Fruit fly (Drosophila melanogaster) whole organism, embryonic: ENCODE data around the gene CG31100.

Source experiments
- ATbp ChIP-seq: fragments of 200-800 bp; sonication (Bioruptor generic); optimal IDR thresholded peaks from 2 replicates; lab custom pipeline; 2017; ENCODE audit warnings: missing biosample characterization, mild to moderate bottlenecking, missing genetic modification characterization, missing genetic modification reagents
- Ada2b ChIP-seq: fragments of 200-800 bp; sonication (Bioruptor generic); IDR thresholded peaks from 2 replicates; pipeline ENCODE4 v1.3.6; 2022; ENCODE audit warnings: missing biosample characterization, missing genetic modification characterization
- Asciz ChIP-seq: fragments of 200-800 bp; sonication (Bioruptor generic); optimal IDR thresholded peaks from 2 replicates; lab custom pipeline; 2017; ENCODE audit warnings: missing biosample characterization, mild to moderate bottlenecking, missing genetic modification characterization, missing genetic modification reagents
- Awh ChIP-seq: fragments of 200-800 bp; sonication (Bioruptor generic); IDR thresholded peaks from 2 replicates; pipeline ENCODE4, ENCODE4 v1.3.6; 2022; ENCODE audit warnings: missing biosample characterization, missing genetic modification characterization
- B-H1 ChIP-seq: fragments of 200-800 bp; sonication (Bioruptor generic); IDR thresholded peaks from 3 replicates; pipeline ENCODE4 v1.3.6; 2022; ENCODE audit warnings: missing biosample characterization, missing genetic modification characterization
- CG10147 ChIP-seq: fragments of 200-800 bp; sonication (Bioruptor generic); optimal IDR thresholded peaks from 2 replicates; lab custom pipeline; 2019; ENCODE audit warnings: missing biosample characterization, mild to moderate bottlenecking, missing genetic modification characterization, moderate library complexity
- CG10209 ChIP-seq: fragments of 200-800 bp; sonication (Bioruptor generic); optimal IDR thresholded peaks from 3 replicates; lab custom pipeline; 2017; ENCODE audit warnings: missing biosample characterization, mild to moderate bottlenecking, missing genetic modification characterization, missing genetic modification reagents
- CG10543 ChIP-seq: fragments of 200-800 bp; sonication (Bioruptor generic); optimal IDR thresholded peaks from 3 replicates; lab custom pipeline; 2017; ENCODE audit warnings: missing biosample characterization, mild to moderate bottlenecking, missing genetic modification characterization, moderate library complexity
- CG10979 ChIP-seq: fragments of 200-800 bp; sonication (Bioruptor generic); optimal IDR thresholded peaks from 2 replicates; lab custom pipeline; 2018; ENCODE audit warnings: missing biosample characterization, mild to moderate bottlenecking, missing genetic modification characterization, moderate library complexity
- CG11695 ChIP-seq: fragments of 200-800 bp; sonication (Bioruptor generic); IDR thresholded peaks from 3 replicates; pipeline ENCODE4 v1.3.6; 2022; ENCODE audit warnings: missing biosample characterization, missing genetic modification characterization
- CG12391 ChIP-seq: fragments of 200-800 bp; sonication (Bioruptor generic); optimal IDR thresholded peaks from 3 replicates; lab custom pipeline; 2018; ENCODE audit warnings: missing biosample characterization, mild to moderate bottlenecking, missing genetic modification characterization, moderate library complexity
- CG14050 ChIP-seq: fragments of 200-800 bp; sonication (Bioruptor generic); IDR thresholded peaks from 3 replicates; pipeline ENCODE4 v1.3.6; 2022; ENCODE audit warnings: missing biosample characterization, missing genetic modification characterization
- CG15601 ChIP-seq: fragments of 200-800 bp; sonication (Bioruptor generic); optimal IDR thresholded peaks from 3 replicates; lab custom pipeline; 2019; ENCODE audit warnings: missing biosample characterization, mild to moderate bottlenecking, missing genetic modification characterization, moderate library complexity
- CG1602 ChIP-seq: fragments of 200-800 bp; sonication (Bioruptor generic); optimal IDR thresholded peaks from 3 replicates; lab custom pipeline; 2016; ENCODE audit warnings: missing biosample characterization, missing genetic modification characterization
- CG17328 ChIP-seq: fragments of 200-800 bp; sonication (Bioruptor generic); IDR thresholded peaks from 2 replicates; pipeline ENCODE4 v1.3.6; 2022; ENCODE audit warnings: missing biosample characterization, missing genetic modification characterization
- CG17385 ChIP-seq: fragments of 200-800 bp; sonication (Bioruptor generic); optimal IDR thresholded peaks from 3 replicates; lab custom pipeline; 2018; ENCODE audit warnings: missing biosample characterization, mild to moderate bottlenecking, missing genetic modification characterization
- CG31441 ChIP-seq: fragments of 200-800 bp; sonication (Bioruptor generic); IDR thresholded peaks from 2 replicates; pipeline ENCODE4 v1.3.6; 2022; ENCODE audit warnings: missing biosample characterization, missing genetic modification characterization
- CG6689 ChIP-seq: fragments of 200-800 bp; sonication (Bioruptor generic); IDR thresholded peaks from 2 replicates; pipeline ENCODE4 v1.3.6; 2022; ENCODE audit warnings: missing biosample characterization, missing genetic modification characterization
- CG6854 ChIP-seq: fragments of 200-800 bp; sonication (Bioruptor generic); optimal IDR thresholded peaks from 3 replicates; lab custom pipeline; 2017; ENCODE audit warnings: missing biosample characterization, mild to moderate bottlenecking, missing genetic modification characterization
- CG7357 ChIP-seq: fragments of 200-800 bp; sonication (Bioruptor generic); IDR thresholded peaks from 3 replicates; pipeline ENCODE4 v1.3.6; 2022; ENCODE audit warnings: missing biosample characterization, missing genetic modification characterization
- CG7839 ChIP-seq: fragments of 200-800 bp; sonication (Bioruptor generic); optimal IDR thresholded peaks from 3 replicates; lab custom pipeline; 2018; ENCODE audit warnings: missing biosample characterization, mild to moderate bottlenecking, missing genetic modification characterization, moderate library complexity
- CG8765 ChIP-seq: fragments of 200-800 bp; sonication (Bioruptor generic); IDR thresholded peaks from 2 replicates; pipeline ENCODE4 v1.3.6; 2022; ENCODE audit warnings: missing biosample characterization, missing genetic modification characterization
- CG8944 ChIP-seq: fragments of 200-800 bp; sonication (Bioruptor generic); optimal IDR thresholded peaks from 3 replicates; lab custom pipeline; 2016; ENCODE audit warnings: missing biosample characterization, missing genetic modification characterization
- CG9727 ChIP-seq: fragments of 200-800 bp; sonication (Bioruptor generic); optimal IDR thresholded peaks from 3 replicates; lab custom pipeline; 2017; ENCODE audit warnings: missing biosample characterization, mild to moderate bottlenecking, missing genetic modification characterization
- CG9817 ChIP-seq: fragments of 200-800 bp; sonication (Bioruptor generic); optimal IDR thresholded peaks from 2 replicates; lab custom pipeline; 2018; ENCODE audit warnings: missing biosample characterization, mild to moderate bottlenecking, missing genetic modification characterization, moderate library complexity
- Drgx ChIP-seq: fragments of 200-800 bp; sonication (Bioruptor generic); IDR thresholded peaks from 2 replicates; pipeline ENCODE4 v1.3.6; 2022; ENCODE audit warnings: missing biosample characterization, missing genetic modification characterization
- Eip74EF ChIP-seq, 2 experiments: fragments of 200-800 bp in 1 of 2; fragments of >200 bp in 1 of 2; sonication (Bioruptor generic) in 1 of 2; optimal IDR thresholded peaks; 2 replicates each; lab custom pipeline; 2017 to 2019; ENCODE audit warnings: missing biosample characterization in 2 of 2, missing genetic modification characterization in 2 of 2, mild to moderate bottlenecking in 1 of 2, moderate library complexity in 1 of 2
- HHEX ChIP-seq: fragments of 200-800 bp; sonication (Bioruptor generic); optimal IDR thresholded peaks from 3 replicates; lab custom pipeline; 2017; ENCODE audit warnings: missing biosample characterization, mild to moderate bottlenecking, missing genetic modification characterization, missing genetic modification reagents
- Hmx ChIP-seq: fragments of 200-800 bp; sonication (Bioruptor generic); optimal IDR thresholded peaks from 2 replicates; lab custom pipeline; 2016; ENCODE audit warnings: missing biosample characterization, missing genetic modification characterization
- MBD-R2 ChIP-seq: fragments of 200-800 bp; sonication (Bioruptor generic); IDR thresholded peaks from 2 replicates; pipeline ENCODE4 v1.3.6; 2022; ENCODE audit warnings: missing biosample characterization, missing genetic modification characterization
- Oli ChIP-seq: fragments of 200-800 bp; sonication (Bioruptor generic); optimal IDR thresholded peaks from 2 replicates; lab custom pipeline; 2018; ENCODE audit warnings: missing biosample characterization, mild to moderate bottlenecking, missing genetic modification characterization, moderate library complexity
- PHDP ChIP-seq: fragments of 200-800 bp; sonication (Bioruptor generic); optimal IDR thresholded peaks from 3 replicates; lab custom pipeline; 2018; ENCODE audit warnings: missing biosample characterization, mild to moderate bottlenecking, missing genetic modification characterization, moderate library complexity
- Xbp1 ChIP-seq: fragments of 200-800 bp; sonication (Bioruptor generic); optimal IDR thresholded peaks from 3 replicates; lab custom pipeline; 2016; ENCODE audit warnings: missing biosample characterization, mild to moderate bottlenecking, missing genetic modification characterization
- Xrp1 ChIP-seq: fragments of 200-800 bp; sonication (Bioruptor generic); IDR thresholded peaks from 2 replicates; pipeline ENCODE4 v1.3.6; 2022; ENCODE audit warnings: missing biosample characterization, missing genetic modification characterization
- ap ChIP-seq: fragments of 200-800 bp; sonication (Bioruptor generic); IDR thresholded peaks from 2 replicates; pipeline ENCODE4 v1.3.6; 2022; ENCODE audit warnings: missing biosample characterization, missing genetic modification characterization
- ase ChIP-seq: fragments of 200-800 bp; sonication (Bioruptor generic); IDR thresholded peaks from 3 replicates; pipeline ENCODE4 v1.3.6; 2022; ENCODE audit warnings: missing biosample characterization, missing genetic modification characterization
- bsh ChIP-seq, 2 experiments: fragments of 200-800 bp; sonication (Bioruptor generic); optimal IDR thresholded peaks; 2 replicates each; lab custom pipeline; 2017 to 2018; ENCODE audit warnings: mild to moderate bottlenecking in 2 of 2, missing biosample characterization in 2 of 2, missing genetic modification characterization in 2 of 2, moderate library complexity in 1 of 2
- croc ChIP-seq: fragments of 200-800 bp; sonication (Bioruptor generic); conservative IDR thresholded peaks from 3 replicates; pipeline ENCODE4 v1.3.6; 2022; ENCODE audit warnings: missing biosample characterization, missing genetic modification characterization
- dm ChIP-seq: fragments of 200-800 bp; sonication (Bioruptor generic); optimal IDR thresholded peaks from 3 replicates; lab custom pipeline; 2016; ENCODE audit warnings: missing biosample characterization, missing genetic modification characterization
- dmrt99B ChIP-seq: fragments of 200-800 bp; sonication (Bioruptor generic); optimal IDR thresholded peaks from 2 replicates; lab custom pipeline; 2018; ENCODE audit warnings: missing biosample characterization, mild to moderate bottlenecking, missing genetic modification characterization, moderate library complexity
- fd96Cb ChIP-seq: fragments of 200-800 bp; sonication (Bioruptor generic); optimal IDR thresholded peaks from 2 replicates; lab custom pipeline; 2018; ENCODE audit warnings: missing biosample characterization, mild to moderate bottlenecking, missing genetic modification characterization, moderate library complexity
- lmd ChIP-seq: fragments of 200-800 bp; sonication (Bioruptor generic); IDR thresholded peaks from 2 replicates; pipeline ENCODE4 v1.3.6; 2022; ENCODE audit warnings: missing biosample characterization, missing genetic modification characterization
- prd ChIP-seq, 3 experiments: fragments of >200 bp in 2 of 3; fragments of 200-800 bp in 1 of 3; sonication (Bioruptor generic) in 1 of 3; optimal IDR thresholded peaks in 2 of 3; IDR thresholded peaks in 1 of 3; 2 replicates in 2 of 3; 3 replicates in 1 of 3; pipeline versions ENCODE4 v1.3.6 to Lab custom; 2017 to 2022; ENCODE audit warnings: missing biosample characterization in 1 of 3, missing genetic modification characterization in 1 of 3
- sisA ChIP-seq: fragments of 200-800 bp; sonication (Bioruptor generic); IDR thresholded peaks from 2 replicates; pipeline ENCODE4 v1.3.6; 2022; ENCODE audit warnings: missing biosample characterization, missing genetic modification characterization
- slp2 ChIP-seq: fragments of 200-800 bp; sonication (Bioruptor generic); optimal IDR thresholded peaks from 2 replicates; lab custom pipeline; 2016; ENCODE audit warnings: missing biosample characterization, missing genetic modification characterization
- tap ChIP-seq: fragments of 200-800 bp; optimal IDR thresholded peaks from 3 replicates; lab custom pipeline; 2019; ENCODE audit warnings: missing biosample characterization, mild to moderate bottlenecking, missing genetic modification characterization, moderate library complexity
- twi ChIP-seq: fragments of 200-800 bp; optimal IDR thresholded peaks from 2 replicates; lab custom pipeline; 2019; ENCODE audit warnings: missing biosample characterization, mild to moderate bottlenecking, missing genetic modification characterization, moderate library complexity
- tx ChIP-seq: fragments of 200-800 bp; sonication (Bioruptor generic); optimal IDR thresholded peaks from 2 replicates; lab custom pipeline; 2016; ENCODE audit warnings: missing biosample characterization, missing genetic modification characterization
- vfl ChIP-seq: fragments of 200-800 bp; sonication (Bioruptor generic); optimal IDR thresholded peaks from 2 replicates; lab custom pipeline; 2016; ENCODE audit warnings: missing biosample characterization, missing genetic modification characterization

The CG31100 gene

dm6 chr3R:8978768-8979167 is 24.7 kb downstream of the CG31100 start (continued):
- peak; percentile 24; the same call in 1 of the 3 replicates for TF ChIP-seq B-H1
- TF ChIP-seq CG1602 (GFP tag; lab: Kevin White, UChicago), result peak; percentile 14
- peak; percentile 16 for TF ChIP-seq CG17385
- 0 out of 3 replicates have a peak, but pooled peaks have one; percentile 15 for TF ChIP-seq CG14050 (GFP tag; lab: Robert Waterston, UW)
- peak; percentile 11 for TF ChIP-seq CG9817 (tag; lab: Kevin White, UChicago)
- 0 out of 3 replicates have a peak, but pooled peaks have one; percentile 28 for TF ChIP-seq CG11695 (GFP tag; lab: Robert Waterston, UW)
- peak in 1 of 2 experiments; percentile 70 for TF ChIP-seq bsh (GFP tag; optimal IDR thresholded peaks at IDR 0.05; lab: Kevin White, UChicago)
- peak; percentile 52; the same call in 1 of the 2 replicates for TF ChIP-seq CG17328
- peak; percentile 21 for TF ChIP-seq Asciz
- TF ChIP-seq Xrp1 (GFP tag; lab: Robert Waterston, UW), result peak; percentile 71
- TF ChIP-seq sisA, result peak; percentile 40
- peak; percentile 50 for TF ChIP-seq CG15601 (tag; lab: Kevin White, UChicago)
- peak; percentile 72 for TF ChIP-seq dmrt99B
- peak; percentile 37 for TF ChIP-seq Oli (tag; lab: Kevin White, UChicago)
- peak; percentile 55 for TF ChIP-seq ATbp
- no peak for TF ChIP-seq Hmx (GFP tag; lab: Kevin White, UChicago)
- TF ChIP-seq Xbp1 (GFP tag; lab: Kevin White, UChicago), result peak; percentile 20
- TF ChIP-seq CG6689 (GFP tag; lab: Robert Waterston, UW), result peak; percentile 25; the same call in 1 of the 2 replicates
- peak; percentile 16 for TF ChIP-seq HHEX (GFP tag; lab: Kevin White, UChicago)
- TF ChIP-seq CG10209, result peak; percentile 16
- TF ChIP-seq prd (optimal IDR thresholded peaks at IDR 0.05; lab: Kevin White, UChicago), result no peak
- peak; percentile 56 for TF ChIP-seq prd (GFP tag; IDR thresholded peaks at IDR 0.05; lab: Robert Waterston, UW)
- TF ChIP-seq dm, result no peak
- no peak for TF ChIP-seq Ada2b (GFP tag; lab: Robert Waterston, UW)
- TF ChIP-seq PHDP (tag; lab: Kevin White, UChicago), result peak; percentile 50
- peak; percentile 23; the same call in 1 of the 3 replicates for TF ChIP-seq ase (GFP tag; lab: Robert Waterston, UW)
- no peak for TF ChIP-seq tap (tag; lab: Kevin White, UChicago)
- no peak for TF ChIP-seq CG10147
- TF ChIP-seq Awh (GFP tag; lab: Robert Waterston, UW), result peak; percentile 53; the same call in 1 of the 2 replicates
- TF ChIP-seq CG8765 (GFP tag; lab: Robert Waterston, UW), result no peak
- peak; percentile 32 for TF ChIP-seq CG12391 (tag; lab: Kevin White, UChicago)
- TF ChIP-seq Eip74EF (GFP tag; optimal IDR thresholded peaks at IDR 0.05; lab: Kevin White, UChicago), result peak in 1 of 2 experiments; percentile 6
- no peak for TF ChIP-seq vfl
- no peak for TF ChIP-seq CG6854 (GFP tag; lab: Kevin White, UChicago)
- TF ChIP-seq CG10979 (tag; lab: Kevin White, UChicago), result peak; percentile 67
- no peak for TF ChIP-seq CG9727
- TF ChIP-seq CG10543 (GFP tag; lab: Kevin White, UChicago), result no peak
- peak; percentile 35 for TF ChIP-seq CG7839 (tag; lab: Kevin White, UChicago)
- 0 out of 2 replicates have a peak, but pooled peaks have one; percentile 39 for TF ChIP-seq CG31441 (GFP tag; lab: Robert Waterston, UW)
- peak; percentile 19; the same call in 1 of the 3 replicates for TF ChIP-seq croc
- no peak for TF ChIP-seq slp2 (GFP tag; lab: Kevin White, UChicago)
- TF ChIP-seq MBD-R2 (GFP tag; lab: Robert Waterston, UW), result no peak
- peak; percentile 34; the same call in 1 of the 3 replicates for TF ChIP-seq CG7357 (GFP tag; lab: Robert Waterston, UW)
- TF ChIP-seq twi (tag; lab: Kevin White, UChicago), result no peak
- no peak for TF ChIP-seq Drgx (GFP tag; lab: Robert Waterston, UW)
- no peak for TF ChIP-seq tx (GFP tag; lab: Kevin White, UChicago)
- TF ChIP-seq fd96Cb (tag; lab: Kevin White, UChicago), result peak; percentile 58
- no peak for TF ChIP-seq CG8944 (GFP tag; lab: Kevin White, UChicago)
- peak; percentile 46; the same call in 1 of the 2 replicates for TF ChIP-seq ap (GFP tag; lab: Robert Waterston, UW)
- TF ChIP-seq lmd (GFP tag; lab: Robert Waterston, UW), result peak; percentile 34; the same call in 1 of the 2 replicates
